Worm (Caenorhabditis elegans) whole organism, L4/young adult: Measurements from ENCODE around the gene fbxb-65.

Experiments
- W03F9.2 ChIP-seq: fragments of 150-350 bp; optimal IDR thresholded peaks from 2 replicates; lab custom pipeline; 2014; ENCODE audit warnings: missing biosample characterization, missing genetic modification characterization
- dao-5 ChIP-seq: sonication (generic microtip); optimal IDR thresholded peaks from 2 replicates; lab custom pipeline; 2016; ENCODE audit warnings: missing genotype, missing genetic modification characterization, moderate library complexity, missing compliant biosample characterization
- him-1 ChIP-seq: sonication (generic microtip); optimal IDR thresholded peaks from 2 replicates; lab custom pipeline; 2016; ENCODE audit warnings: missing genotype, missing genetic modification reagents, missing genetic modification characterization, missing compliant biosample characterization

- TF ChIP-seq dao-5 (tag; lab: Kevin White, UChicago) = no peak
- TF ChIP-seq him-1 (tag; lab: Kevin White, UChicago) = no peak
- TF ChIP-seq W03F9.2 = no peak
These were observed 27.4 kb downstream of the fbxb-65 start for ce11 chrV:19356717-19357116.
